Fruit fly (Drosophila melanogaster) whole organism, prepupa: ENCODE results near the gene AOX3.

Experiments
- CG10669 ChIP-seq: fragments of 200-800 bp; sonication (Bioruptor generic); optimal IDR thresholded peaks from 3 replicates; lab custom pipeline; 2018; ENCODE audit warnings: missing biosample characterization, mild to moderate bottlenecking, missing genetic modification characterization, moderate library complexity
- CG11294 ChIP-seq: fragments of 200-800 bp; sonication (Bioruptor generic); IDR thresholded peaks from 2 replicates; pipeline ENCODE4 v1.3.6; 2022; ENCODE audit warnings: missing biosample characterization, missing genetic modification characterization
- CG11902 ChIP-seq: fragments of 200-800 bp; sonication (Bioruptor generic); optimal IDR thresholded peaks from 3 replicates; lab custom pipeline; 2016; ENCODE audit warnings: missing biosample characterization, missing genetic modification characterization
- CG4318 ChIP-seq: fragments of 200-800 bp; sonication (Bioruptor generic); optimal IDR thresholded peaks from 3 replicates; lab custom pipeline; 2017; ENCODE audit warnings: missing biosample characterization, mild to moderate bottlenecking, missing genetic modification characterization
- CG6163 ChIP-seq: fragments of 200-800 bp; sonication (Bioruptor generic); IDR thresholded peaks from 3 replicates; pipeline ENCODE4 v1.3.6; 2022; ENCODE audit warnings: missing biosample characterization, missing genetic modification characterization
- CG6792 ChIP-seq: fragments of 200-800 bp; sonication (Bioruptor generic); optimal IDR thresholded peaks from 3 replicates; lab custom pipeline; 2016; ENCODE audit warnings: missing biosample characterization, missing genetic modification characterization
- CG6808 ChIP-seq: fragments of 200-800 bp; sonication (Bioruptor generic); optimal IDR thresholded peaks from 3 replicates; lab custom pipeline; 2017; ENCODE audit warnings: missing biosample characterization, missing genetic modification characterization, mild to moderate bottlenecking, moderate library complexity, missing genetic modification reagents
- CG8632 ChIP-seq: fragments of 200-800 bp; sonication (Bioruptor generic); optimal IDR thresholded peaks from 3 replicates; lab custom pipeline; 2016; ENCODE audit warnings: missing biosample characterization, missing genetic modification characterization
- CG9139 ChIP-seq: fragments of 200-800 bp; sonication (Bioruptor generic); optimal IDR thresholded peaks from 3 replicates; lab custom pipeline; 2017; ENCODE audit warnings: missing biosample characterization, mild to moderate bottlenecking, missing genetic modification characterization
- Eip78C ChIP-seq: fragments of 200-800 bp; sonication (Bioruptor generic); peaks from one replicate; lab custom pipeline; 2016; ENCODE audit warnings: missing biosample characterization, missing genetic modification characterization
- Ets21C ChIP-seq: fragments of 200-800 bp; sonication (Bioruptor generic); optimal IDR thresholded peaks from 3 replicates; lab custom pipeline; 2016; ENCODE audit warnings: missing biosample characterization, missing genetic modification characterization
- Ets96B ChIP-seq: fragments of 200-800 bp; optimal IDR thresholded peaks from 2 replicates; lab custom pipeline; 2019; ENCODE audit warnings: missing biosample characterization, mild to moderate bottlenecking, missing genetic modification characterization, moderate library complexity
- Hr39 ChIP-seq: fragments of 200-800 bp; sonication (Bioruptor generic); optimal IDR thresholded peaks from 2 replicates; lab custom pipeline; 2016; ENCODE audit warnings: missing biosample characterization, missing genetic modification characterization
- Lpt ChIP-seq: fragments of 200-800 bp; sonication (Bioruptor generic); optimal IDR thresholded peaks from 3 replicates; lab custom pipeline; 2016; ENCODE audit warnings: missing biosample characterization, missing genetic modification characterization
- Smox ChIP-seq: fragments of 200-800 bp; sonication (Bioruptor generic); optimal IDR thresholded peaks from 3 replicates; lab custom pipeline; 2016; ENCODE audit warnings: missing biosample characterization, missing genetic modification characterization
- Sox14 ChIP-seq: fragments of 200-800 bp; sonication (Bioruptor generic); optimal IDR thresholded peaks from 3 replicates; lab custom pipeline; 2016; ENCODE audit warnings: missing biosample characterization, missing genetic modification characterization
- Sox15 ChIP-seq: fragments of 200-800 bp; sonication (Bioruptor generic); optimal IDR thresholded peaks from 3 replicates; lab custom pipeline; 2016; ENCODE audit warnings: missing biosample characterization, missing genetic modification characterization
- dac ChIP-seq: fragments of 200-800 bp; sonication (Bioruptor generic); optimal IDR thresholded peaks from 2 replicates; lab custom pipeline; 2017; ENCODE audit warnings: missing biosample characterization, mild to moderate bottlenecking, missing genetic modification characterization
- dsx ChIP-seq: fragments of 200-800 bp; optimal IDR thresholded peaks from 3 replicates; lab custom pipeline; 2019; ENCODE audit warnings: missing biosample characterization, mild to moderate bottlenecking, missing genetic modification characterization, moderate library complexity; ENCODE audit not compliant: poor library complexity, severe bottlenecking
- fd85E ChIP-seq: fragments of 200-800 bp; sonication (Bioruptor generic); optimal IDR thresholded peaks from 3 replicates; lab custom pipeline; 2016; ENCODE audit warnings: missing biosample characterization, missing genetic modification characterization
- svp ChIP-seq: fragments of 200-800 bp; sonication (Bioruptor generic); peaks from one replicate; lab custom pipeline; 2016; ENCODE audit warnings: missing biosample characterization, missing genetic modification characterization
- vri ChIP-seq: fragments of 200-800 bp; sonication (Bioruptor generic); optimal IDR thresholded peaks from 3 replicates; lab custom pipeline; 2016; ENCODE audit warnings: missing biosample characterization, mild to moderate bottlenecking, missing genetic modification characterization

AOX3 gene

DNA sequence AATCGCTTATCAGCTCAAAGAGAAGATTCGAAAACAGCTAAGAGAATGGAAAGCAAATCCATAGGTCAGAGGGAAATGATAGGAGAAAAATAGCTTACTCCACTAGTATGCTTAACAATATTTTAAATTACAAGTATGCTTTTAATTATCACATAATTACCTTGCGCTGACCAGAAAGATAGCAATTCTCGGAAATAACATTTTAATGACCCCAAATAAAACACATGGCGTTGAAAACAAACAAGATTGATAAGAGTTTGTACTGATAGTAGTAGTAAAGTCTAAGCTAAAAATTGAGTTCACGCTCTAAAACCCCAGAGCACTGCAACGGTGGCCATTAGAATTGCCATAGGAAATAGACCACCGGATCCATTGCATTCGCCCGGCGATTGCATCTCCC lies 40.2 kb downstream of the AOX3 start:
- no peak for TF ChIP-seq CG6163 (GFP tag; lab: Robert Waterston, UW)
- peak; percentile 67 for TF ChIP-seq svp

DNA sequence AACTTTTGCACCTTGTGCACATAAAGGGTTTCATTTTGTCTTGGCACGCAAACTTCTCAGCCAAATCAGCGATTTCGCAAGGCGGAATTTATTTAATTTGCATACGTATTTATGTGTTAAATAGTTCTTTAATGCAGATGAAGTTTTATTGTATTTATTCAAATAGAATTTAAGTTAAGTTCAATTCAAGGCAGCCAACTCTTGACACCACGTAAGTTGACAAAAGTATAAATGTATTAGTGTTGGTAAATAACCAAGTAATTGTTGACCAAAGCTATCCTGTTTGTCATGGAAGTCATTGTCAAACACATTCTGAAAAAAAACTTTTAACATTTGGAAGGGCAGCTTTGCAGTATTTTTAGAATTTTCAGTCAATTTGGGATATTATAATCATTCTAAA lies 53.7 kb downstream of the AOX3 start, which contains the start of gene maca:
TSS of gene maca (plus strand) at position 301 of the 400 bp plus-strand sequence.
- no peak for TF ChIP-seq CG8632 (GFP tag; lab: Kevin White, UChicago)
- no peak for TF ChIP-seq Ets96B (tag; lab: Kevin White, UChicago)
- no peak for TF ChIP-seq Sox14 (GFP tag; lab: Kevin White, UChicago)
- TF ChIP-seq CG11902 (GFP tag; lab: Kevin White, UChicago) = no peak
- TF ChIP-seq Ets21C (GFP tag; lab: Kevin White, UChicago) = no peak
- no peak for TF ChIP-seq CG6792 (GFP tag; lab: Kevin White, UChicago)
- no peak for TF ChIP-seq dac
- no peak for TF ChIP-seq dsx (GFP tag; lab: Kevin White, UChicago)
- no peak for TF ChIP-seq CG10669
- TF ChIP-seq CG4318 = no peak
- no peak for TF ChIP-seq Smox (GFP tag; lab: Kevin White, UChicago)
- TF ChIP-seq CG6808 (GFP tag; lab: Kevin White, UChicago) = no peak
- TF ChIP-seq Lpt (GFP tag; lab: Kevin White, UChicago) = no peak
- no peak for TF ChIP-seq svp
- TF ChIP-seq Eip78C (GFP tag; lab: Kevin White, UChicago) = no peak
- TF ChIP-seq Sox15 = no peak
- TF ChIP-seq vri (GFP tag; lab: Kevin White, UChicago) = no peak
- no peak for TF ChIP-seq fd85E (GFP tag; lab: Kevin White, UChicago)
- no peak for TF ChIP-seq CG9139 (GFP tag; lab: Kevin White, UChicago)
- no peak for TF ChIP-seq Hr39 (GFP tag; lab: Kevin White, UChicago)

DNA sequence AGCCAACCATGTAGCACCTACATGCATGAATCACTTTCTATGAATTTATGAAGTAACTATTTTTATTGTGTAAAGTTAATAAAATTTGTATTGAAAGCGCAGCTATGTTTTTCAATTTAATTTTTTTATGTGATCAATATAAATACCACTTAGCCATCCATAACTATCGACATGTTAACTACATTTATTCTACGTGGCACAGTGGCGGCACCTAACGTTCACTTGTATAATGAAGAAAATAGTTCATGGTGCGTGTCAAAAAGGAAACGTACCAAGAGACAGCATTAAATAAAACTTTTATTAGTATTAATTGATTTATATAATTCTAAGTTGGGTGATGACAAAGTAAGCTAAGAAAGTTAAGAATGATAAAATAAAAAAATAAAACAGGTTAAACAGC lies 54.8 kb downstream of the AOX3 start:
- TF ChIP-seq CG11294 (GFP tag; lab: Robert Waterston, UW) (no peak), svp (peak; percentile 58), CG6163 (GFP tag; lab: Robert Waterston, UW) (no peak)
